Fruit fly (Drosophila melanogaster) whole organism, embryonic: ENCODE results near the gene CG2021.

Experiments used
- Hr78 ChIP-seq, 2 experiments: fragments of 200-800 bp in 1 of 2; fragments of >200 bp in 1 of 2; sonication (Bioruptor generic) in 1 of 2; optimal IDR thresholded peaks; 2 replicates each; lab custom pipeline; 2017 to 2019; ENCODE audit warnings: missing biosample characterization in 2 of 2, missing genetic modification characterization in 2 of 2, mild to moderate bottlenecking in 1 of 2, moderate library complexity in 1 of 2
- bowl ChIP-seq: fragments of 200-800 bp; sonication (Bioruptor generic); IDR thresholded peaks from 2 replicates; pipeline ENCODE4 v1.3.6; 2022; ENCODE audit warnings: missing biosample characterization, missing genetic modification characterization
- esg ChIP-seq: fragments of 200-800 bp; sonication (Bioruptor generic); conservative IDR thresholded peaks from 2 replicates; pipeline ENCODE4 v1.3.6; 2022; ENCODE audit warnings: missing biosample characterization, missing genetic modification characterization
- so ChIP-seq: fragments of 200-800 bp; sonication (Bioruptor generic); IDR thresholded peaks from 3 replicates; pipeline ENCODE4 v1.3.6; 2022; ENCODE audit warnings: missing biosample characterization, missing genetic modification characterization
- vnd ChIP-seq: fragments of 200-800 bp; sonication (Bioruptor generic); IDR thresholded peaks from 3 replicates; pipeline ENCODE4 v1.3.6; 2022; ENCODE audit warnings: missing biosample characterization, missing genetic modification characterization; ENCODE audit not compliant: partially characterized antibody

dm6 chr3L:1730160-1730595, 47.0 kb downstream of the CG2021 start:
- no peak for TF ChIP-seq Hr78 (GFP tag; optimal IDR thresholded peaks at IDR 0.05; lab: Kevin White, UChicago)
- TF ChIP-seq vnd (GFP tag; lab: Robert Waterston, UW), result no peak
- no peak for TF ChIP-seq so (GFP tag; lab: Robert Waterston, UW)
- TF ChIP-seq esg (GFP tag; lab: Robert Waterston, UW), result no peak
- TF ChIP-seq bowl, result no peak
